Fruit fly (Drosophila melanogaster) whole organism, wandering third instar larva: Measurements from ENCODE around the gene Ccdc39.

Experiments
- Abd-B ChIP-seq: fragments of >200 bp; optimal IDR thresholded peaks from 2 replicates; lab custom pipeline; 2017; ENCODE audit warnings: missing biosample characterization, missing genetic modification characterization
- CG32264 ChIP-seq: fragments of 200-800 bp; sonication (Bioruptor generic); optimal IDR thresholded peaks from 2 replicates; lab custom pipeline; 2016; ENCODE audit warnings: missing biosample characterization, missing genetic modification characterization
- CG9705 ChIP-seq: fragments of 200-800 bp; sonication (Bioruptor generic); optimal IDR thresholded peaks from 2 replicates; lab custom pipeline; 2018; ENCODE audit warnings: missing biosample characterization, mild to moderate bottlenecking, missing genetic modification characterization
- CrebA ChIP-seq: fragments of 200-800 bp; sonication (Bioruptor generic); optimal IDR thresholded peaks from 2 replicates; lab custom pipeline; 2016; ENCODE audit warnings: missing biosample characterization, mild to moderate bottlenecking, missing genetic modification characterization, borderline replicate concordance
- Dif ChIP-seq: fragments of 200-275, 200-300 bp; sonication (Bioruptor generic); optimal IDR thresholded peaks from 2 replicates; lab custom pipeline; 2018; ENCODE audit warnings: missing biosample characterization, missing genetic modification characterization; ENCODE audit not compliant: partially characterized antibody
- GATAd ChIP-seq: sonication (Bioruptor generic); optimal IDR thresholded peaks from 2 replicates; lab custom pipeline; 2016; ENCODE audit warnings: missing biosample characterization, missing genetic modification characterization
- HLH106 ChIP-seq: fragments of 200-800 bp; optimal IDR thresholded peaks from 3 replicates; lab custom pipeline; 2019; ENCODE audit warnings: missing biosample characterization, mild to moderate bottlenecking, missing genetic modification characterization, moderate library complexity
- Hnf4 ChIP-seq: fragments of 200-800 bp; sonication (Bioruptor generic); optimal IDR thresholded peaks from 2 replicates; lab custom pipeline; 2016; ENCODE audit warnings: missing biosample characterization, mild to moderate bottlenecking, missing genetic modification characterization
- Hr78 ChIP-seq: fragments of >200 bp; optimal IDR thresholded peaks from 2 replicates; lab custom pipeline; 2017; ENCODE audit warnings: missing biosample characterization, missing genetic modification characterization
- Hr83 ChIP-seq: fragments of 200-300 bp; sonication (Bioruptor generic); optimal IDR thresholded peaks from 2 replicates; lab custom pipeline; 2016; ENCODE audit warnings: missing biosample characterization, mild to moderate bottlenecking, missing genetic modification characterization, moderate library complexity; ENCODE audit not compliant: poor library complexity, severe bottlenecking
- Mio ChIP-seq: sonication (Bioruptor generic); optimal IDR thresholded peaks from 2 replicates; lab custom pipeline; 2016; ENCODE audit warnings: missing biosample characterization, missing genetic modification characterization
- Myc ChIP-seq: fragments of >200 bp; optimal IDR thresholded peaks from 2 replicates; lab custom pipeline; 2017
- N ChIP-seq: fragments of >200 bp; optimal IDR thresholded peaks from 2 replicates; lab custom pipeline; 2018; ENCODE audit warnings: missing biosample characterization, missing external identifiers, missing genetic modification characterization
- OdsH ChIP-seq: fragments of 200-800 bp; sonication (Bioruptor generic); optimal IDR thresholded peaks from 2 replicates; lab custom pipeline; 2016; ENCODE audit warnings: missing biosample characterization, mild to moderate bottlenecking, missing genetic modification characterization
- Rel ChIP-seq, 2 experiments: fragments of 200-800 bp; sonication (Bioruptor generic) in 1 of 2; optimal IDR thresholded peaks; 2 replicates in 1 of 2; 3 replicates in 1 of 2; lab custom pipeline; 2016 to 2019; ENCODE audit warnings: mild to moderate bottlenecking in 2 of 2, missing biosample characterization in 2 of 2, missing genetic modification characterization in 2 of 2, moderate library complexity in 1 of 2
- Sp1 ChIP-seq: fragments of 200-800 bp; sonication (Bioruptor generic); optimal IDR thresholded peaks from 3 replicates; lab custom pipeline; 2019; ENCODE audit warnings: missing biosample characterization, mild to moderate bottlenecking, missing genetic modification characterization, moderate library complexity
- Vsx2 ChIP-seq: fragments of 200-300, 225-300 bp; sonication (Bioruptor generic); optimal IDR thresholded peaks from 2 replicates; lab custom pipeline; 2018; ENCODE audit warnings: missing biosample characterization, missing genetic modification characterization; ENCODE audit not compliant: partially characterized antibody
- br ChIP-seq: fragments of 200-800 bp; sonication (Bioruptor generic); optimal IDR thresholded peaks from 2 replicates; lab custom pipeline; 2016; ENCODE audit warnings: missing biosample characterization, missing genetic modification characterization
- brk ChIP-seq: fragments of 200-800 bp; sonication (Bioruptor generic); optimal IDR thresholded peaks from 2 replicates; lab custom pipeline; 2016; ENCODE audit warnings: missing biosample characterization, mild to moderate bottlenecking, missing genetic modification characterization
- dl ChIP-seq, 2 experiments: fragments of 175-275, 200-275 bp in 1 of 2; fragments of 200-275 bp in 1 of 2; sonication (Bioruptor generic); optimal IDR thresholded peaks; lab custom pipeline; 2018; ENCODE audit warnings: mild to moderate bottlenecking in 2 of 2, missing biosample characterization in 2 of 2, missing genetic modification characterization in 2 of 2, moderate library complexity in 2 of 2; ENCODE audit not compliant: partially characterized antibody in 2 of 2, insufficient read depth in 1 of 2
- dmrt93B ChIP-seq: fragments of 200-800 bp; sonication (Bioruptor generic); optimal IDR thresholded peaks from 2 replicates; lab custom pipeline; 2018; ENCODE audit warnings: missing biosample characterization, mild to moderate bottlenecking, missing genetic modification characterization
- dsf ChIP-seq: sonication (Bioruptor generic); optimal IDR thresholded peaks from 2 replicates; lab custom pipeline; 2016; ENCODE audit warnings: missing biosample characterization, missing genetic modification characterization, borderline replicate concordance
- ey ChIP-seq: fragments of 200-800 bp; sonication (Bioruptor generic); optimal IDR thresholded peaks from 2 replicates; lab custom pipeline; 2016; ENCODE audit warnings: missing biosample characterization, missing genetic modification characterization
- foxo ChIP-seq, 2 experiments: fragments of 200-800 bp; sonication (Bioruptor generic); optimal IDR thresholded peaks; 2 replicates in 1 of 2; 3 replicates in 1 of 2; lab custom pipeline; 2016 to 2017; ENCODE audit warnings: missing biosample characterization in 2 of 2, missing genetic modification characterization in 2 of 2
- fru ChIP-seq: fragments of 200-800 bp; sonication (Bioruptor generic); optimal IDR thresholded peaks from 3 replicates; lab custom pipeline; 2016; ENCODE audit warnings: missing biosample characterization, mild to moderate bottlenecking, missing genetic modification characterization
- h ChIP-seq: fragments of 200-800 bp; sonication (Bioruptor generic); optimal IDR thresholded peaks from 3 replicates; lab custom pipeline; 2016; ENCODE audit warnings: missing biosample characterization, mild to moderate bottlenecking, missing genetic modification characterization
- jim ChIP-seq: fragments of 175-275, 200-325 bp; sonication (Bioruptor generic); optimal IDR thresholded peaks from 2 replicates; lab custom pipeline; 2016; ENCODE audit warnings: missing biosample characterization, mild to moderate bottlenecking, missing genetic modification characterization
- lola ChIP-seq: fragments of >200 bp; optimal IDR thresholded peaks from 2 replicates; lab custom pipeline; 2017; ENCODE audit warnings: missing biosample characterization, missing genetic modification characterization
- pan ChIP-seq: fragments of >200 bp; optimal IDR thresholded peaks from 2 replicates; lab custom pipeline; 2017
- psq ChIP-seq: fragments of 200-800 bp; sonication (Bioruptor generic); optimal IDR thresholded peaks from 3 replicates; lab custom pipeline; 2017; ENCODE audit warnings: missing biosample characterization, mild to moderate bottlenecking, missing genetic modification characterization, moderate library complexity
- rgr ChIP-seq: fragments of 200-800 bp; sonication (Bioruptor generic); optimal IDR thresholded peaks from 3 replicates; lab custom pipeline; 2016; ENCODE audit warnings: missing biosample characterization, mild to moderate bottlenecking, missing genetic modification characterization
- sage ChIP-seq: fragments of 200-800 bp; sonication (Bioruptor generic); optimal IDR thresholded peaks from 2 replicates; lab custom pipeline; 2016; ENCODE audit warnings: missing biosample characterization, mild to moderate bottlenecking, missing genetic modification characterization
- sv ChIP-seq: fragments of 200-800 bp; sonication (Bioruptor generic); optimal IDR thresholded peaks from 3 replicates; lab custom pipeline; 2016; ENCODE audit warnings: missing biosample characterization, missing genetic modification characterization
- tai ChIP-seq: sonication (Bioruptor generic); optimal IDR thresholded peaks from 2 replicates; lab custom pipeline; 2016; ENCODE audit warnings: missing biosample characterization, missing genetic modification characterization
- usp ChIP-seq: fragments of >200 bp; optimal IDR thresholded peaks from 2 replicates; lab custom pipeline; 2017; ENCODE audit warnings: missing biosample characterization, missing genetic modification characterization
- woc ChIP-seq: sonication (Bioruptor generic); optimal IDR thresholded peaks from 2 replicates; lab custom pipeline; 2016; ENCODE audit warnings: missing biosample characterization, mild to moderate bottlenecking, missing genetic modification characterization

Ccdc39 gene

DNA sequence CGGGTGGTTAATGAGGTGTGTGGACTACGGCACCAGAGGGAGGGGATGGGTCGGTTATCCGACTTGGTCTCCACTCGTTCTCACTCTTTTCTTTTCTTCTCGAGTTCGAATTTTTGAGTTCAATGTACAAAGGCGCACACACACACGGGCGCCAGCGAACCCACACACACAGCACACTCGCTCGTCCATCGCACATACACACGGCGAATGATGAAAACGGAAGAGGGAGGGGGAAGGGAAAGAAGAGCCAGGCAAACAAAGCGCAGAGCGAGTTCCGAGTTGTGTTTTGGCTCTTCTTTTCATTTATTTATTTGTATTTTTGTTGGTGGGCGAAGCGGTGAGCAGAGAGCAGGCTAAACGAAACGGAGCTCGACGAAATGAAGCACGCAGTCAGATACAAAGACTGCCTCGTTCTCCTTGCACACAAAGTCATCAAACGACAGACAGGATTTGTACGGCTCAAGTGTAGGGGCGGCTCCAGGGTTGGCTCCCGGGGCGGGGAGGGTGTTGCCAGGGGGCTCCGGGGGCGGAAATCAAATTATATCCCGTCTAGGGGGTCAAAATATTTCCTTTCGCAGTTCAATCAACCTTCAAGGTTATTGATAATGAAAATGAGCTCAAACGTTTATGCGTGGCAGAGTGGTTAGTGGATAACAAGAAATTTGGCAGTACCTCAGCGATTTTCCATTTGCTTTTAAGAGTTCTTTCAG is 25.6 kb upstream of the Ccdc39 start (continued):
- no peak for TF ChIP-seq Myc (lab: Kevin White, UChicago)
- TF ChIP-seq Vsx2: peak; percentile 33
- peak; percentile 12 for TF ChIP-seq Dif (GFP tag; lab: Kevin White, UChicago)
- no peak for TF ChIP-seq N (GFP tag; lab: Kevin White, UChicago)
- no peak for TF ChIP-seq sv
- no peak for TF ChIP-seq GATAd (GFP tag; lab: Kevin White, UChicago)
- TF ChIP-seq dmrt93B (GFP tag; lab: Kevin White, UChicago): no peak
- TF ChIP-seq jim (GFP tag; lab: Kevin White, UChicago): peak; percentile 41
- peak; percentile 20 for TF ChIP-seq HLH106 (tag; lab: Kevin White, UChicago)
- no peak for TF ChIP-seq pan (lab: Kevin White, UChicago)
- peak; percentile 48 for TF ChIP-seq OdsH

DNA sequence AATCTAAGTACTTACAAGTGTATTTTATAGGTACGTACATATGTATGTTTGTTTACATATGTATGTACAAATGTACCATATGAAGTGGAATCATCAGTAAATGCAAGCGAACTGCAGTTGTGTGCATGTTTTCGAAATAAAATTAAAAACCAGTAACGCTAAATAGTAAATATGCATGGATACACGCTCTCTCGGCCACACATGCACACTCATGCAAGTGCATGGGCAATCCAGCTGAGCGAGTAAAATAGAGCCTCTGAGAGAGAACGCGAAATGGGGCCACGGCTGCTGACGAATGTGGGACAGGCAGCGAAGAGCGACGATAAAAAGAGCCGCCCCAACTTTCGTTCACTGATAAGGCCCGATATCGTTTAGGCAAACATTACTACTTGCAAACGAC is 23.1 kb upstream of the Ccdc39 start:
- TF ChIP-seq brk (GFP tag; lab: Kevin White, UChicago) (no peak), Dif (GFP tag; lab: Kevin White, UChicago) (peak; percentile 50), dsf (GFP tag; lab: Kevin White, UChicago) (no peak), Vsx2 (no peak), Hnf4 (GFP tag; lab: Kevin White, UChicago) (no peak), CG9705 (GFP tag; lab: Kevin White, UChicago) (no peak), ey (GFP tag; lab: Kevin White, UChicago) (no peak), dl (GFP tag; optimal IDR thresholded peaks at IDR 0.05; lab: Kevin White, UChicago; ENCODE audit: insufficient read depth in 1 of 2, partially characterized antibody in 2 of 2) (peak; percentile 25 to 30)

DNA sequence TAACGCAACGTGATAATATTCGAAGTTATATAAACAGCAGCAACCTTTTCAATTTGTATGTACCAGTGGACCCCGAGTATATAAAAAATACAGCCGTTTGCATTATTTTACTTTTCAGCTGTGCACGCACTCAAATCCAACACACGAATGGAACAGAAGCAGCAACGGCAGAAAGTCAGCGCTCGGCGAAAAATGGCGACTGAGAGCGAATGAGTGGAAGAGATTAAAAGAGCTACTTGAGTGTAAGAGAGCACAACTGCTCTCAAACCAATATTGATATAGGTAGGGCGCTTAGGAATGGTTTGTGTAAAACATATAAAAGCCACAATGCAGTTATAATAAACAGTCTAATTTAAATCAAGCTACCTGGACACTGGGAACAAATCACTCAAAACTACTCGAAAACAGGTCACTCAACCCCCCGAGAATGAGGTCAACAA is 21.8 kb upstream of the Ccdc39 start:
- TF ChIP-seq Rel (GFP tag; optimal IDR thresholded peaks at IDR 0.05; lab: Kevin White, UChicago) (no peak), Rel (tag; optimal IDR thresholded peaks at IDR 0.05; lab: Kevin White, UChicago) (peak; percentile 43), dl (GFP tag; optimal IDR thresholded peaks at IDR 0.05; lab: Kevin White, UChicago; ENCODE audit: insufficient read depth in 1 of 2, partially characterized antibody in 2 of 2) (peak; percentile 76 to 80), fru (GFP tag; lab: Kevin White, UChicago) (peak; percentile 10), dsf (GFP tag; lab: Kevin White, UChicago) (peak; percentile 49), Mio (GFP tag; lab: Kevin White, UChicago) (no peak), jim (GFP tag; lab: Kevin White, UChicago) (no peak), CrebA (peak; percentile 36), psq (peak; percentile 69), lola (GFP tag; lab: Kevin White, UChicago) (no peak), Sp1 (GFP tag; lab: Kevin White, UChicago) (peak; percentile 66), rgr (peak; percentile 42), foxo (GFP tag; optimal IDR thresholded peaks at IDR 0.05; lab: Kevin White, UChicago) (peak; percentile 12 to 63), br (peak; percentile 4), CG32264 (GFP tag; lab: Kevin White, UChicago) (peak; percentile 19), pan (lab: Kevin White, UChicago) (no peak), ey (GFP tag; lab: Kevin White, UChicago) (peak; percentile 7), sv (peak; percentile 42), h (GFP tag; lab: Kevin White, UChicago) (peak; percentile 74), woc (GFP tag; lab: Kevin White, UChicago) (no peak), Hr83 (GFP tag; lab: Kevin White, UChicago) (peak; percentile 80), Hr78 (GFP tag; lab: Kevin White, UChicago) (no peak), dmrt93B (GFP tag; lab: Kevin White, UChicago) (no peak), N (GFP tag; lab: Kevin White, UChicago) (no peak), OdsH (peak; percentile 42), Myc (lab: Kevin White, UChicago) (no peak), usp (GFP tag; lab: Kevin White, UChicago) (no peak), Hnf4 (GFP tag; lab: Kevin White, UChicago) (peak; percentile 18), Dif (GFP tag; lab: Kevin White, UChicago) (peak; percentile 89), tai (GFP tag; lab: Kevin White, UChicago) (peak; percentile 59), Vsx2 (peak; percentile 22), sage (GFP tag; lab: Kevin White, UChicago) (peak; percentile 66), Abd-B (GFP tag; lab: Kevin White, UChicago) (no peak)
